Worm (Caenorhabditis elegans): ENCODE measurements around the gene F41H10.2.
A peak's percentile ranks its signal among the peaks of the same experiment; 100 is the strongest.

F41H10.2 gene

ce11 chrIV:5385020-5385419, 3.6 kb downstream of the F41H10.2 start, which contains the start of gene F41H10.12:
Gene F41H10.12, plus strand, starts transcription at chrIV:5385320.
- TF ChIP-seq ekl-4 (GFP tag; IDR thresholded peaks at IDR 0.05) (no peak), tbx-9 (tag; optimal IDR thresholded peaks at IDR 0.05; ENCODE audit: borderline replicate concordance) (no peak), nfya-1 (tag; optimal IDR thresholded peaks at IDR 0.05; ENCODE audit: borderline replicate concordance, insufficient read depth) (no peak), ZK185.1 (tag; optimal IDR thresholded peaks at IDR 0.05; ENCODE audit: poor library complexity, severe bottlenecking) (no peak), atf-7 (tag; optimal IDR thresholded peaks at IDR 0.05) (no peak), tlf-1 (GFP tag; optimal IDR thresholded peaks at IDR 0.05) (no peak), T07F8.4 (tag; optimal IDR thresholded peaks at IDR 0.05) (no peak), K11D2.4 (GFP tag; IDR thresholded peaks at IDR 0.05) (no peak), Y56A3A.18 (GFP tag; IDR thresholded peaks at IDR 0.05) (no peak), ccch-3 (GFP tag; optimal IDR thresholded peaks at IDR 0.05) (no peak), hlh-26 (GFP tag; conservative IDR thresholded peaks at IDR 0.05) (no peak), ztf-6 (GFP tag; IDR thresholded peaks at IDR 0.05) (no peak), lin-54 (GFP tag; optimal IDR thresholded peaks at IDR 0.05) (no peak)

ce11 chrIV:5388477-5389065, 7.1 kb downstream of the F41H10.2 start, which contains the start of gene elo-6:
Gene elo-6, minus strand, starts transcription at chrIV:5388559.
- TF ChIP-seq gei-17 (GFP tag; optimal IDR thresholded peaks at IDR 0.05) (no peak), atf-7 (tag; optimal IDR thresholded peaks at IDR 0.05) (peak; percentile 55), let-526 (GFP tag; IDR thresholded peaks at IDR 0.05) (no peak), ztf-18 (tag; optimal IDR thresholded peaks at IDR 0.05) (peak; percentile 47), lin-54 (GFP tag; optimal IDR thresholded peaks at IDR 0.05) (no peak), bed-2 (GFP tag; IDR thresholded peaks at IDR 0.05) (no peak), rcor-1 (GFP tag; IDR thresholded peaks at IDR 0.05) (no peak), him-1 (tag; optimal IDR thresholded peaks at IDR 0.05) (no peak), F39B2.1 (GFP tag; IDR thresholded peaks at IDR 0.05) (no peak), Y53G8AR.9 (GFP tag; conservative IDR thresholded peaks at IDR 0.05) (no peak), attf-5 (GFP tag; optimal IDR thresholded peaks at IDR 0.05) (peak; percentile 31), ama-1 (optimal IDR thresholded peaks at IDR 0.05) (no peak), ama-1 (GFP tag; optimal IDR thresholded peaks at IDR 0.05) (no peak), tbx-9 (tag; optimal IDR thresholded peaks at IDR 0.05; ENCODE audit: borderline replicate concordance) (no peak), snpc-4 (GFP tag; optimal IDR thresholded peaks at IDR 0.05) (no peak), snpc-4 (tag; optimal IDR thresholded peaks at IDR 0.05) (peak in 1 of 4 experiments; percentile 23), lag-1 (GFP tag; IDR thresholded peaks at IDR 0.05) (no peak), sptf-2 (GFP tag; optimal IDR thresholded peaks at IDR 0.05) (no peak), aptf-2 (GFP tag; conservative IDR thresholded peaks at IDR 0.05) (no peak), F37B4.10 (GFP tag; IDR thresholded peaks at IDR 0.05) (no peak), Y79H2A.3 (GFP tag; conservative IDR thresholded peaks at IDR 0.05) (no peak), cebp-1 (GFP tag; IDR thresholded peaks at IDR 0.05) (no peak), cebp-1 (tag; optimal IDR thresholded peaks at IDR 0.05) (peak; percentile 52), lin-35 (GFP tag; optimal IDR thresholded peaks at IDR 0.05) (no peak), attf-3 (GFP tag; conservative IDR thresholded peaks at IDR 0.05) (no peak), unc-62 (GFP tag; optimal IDR thresholded peaks at IDR 0.05) (no peak), mes-4 (tag; optimal IDR thresholded peaks at IDR 0.05) (no peak), ekl-4 (GFP tag; IDR thresholded peaks at IDR 0.05) (no peak), dox-1 (GFP tag; IDR thresholded peaks at IDR 0.05) (0 out of 2 replicates have a peak, but pooled peaks have one; percentile 34), madf-10 (tag; optimal IDR thresholded peaks at IDR 0.05) (peak; percentile 2), nhr-80 (tag; optimal IDR thresholded peaks at IDR 0.05) (peak; percentile 89), madf-6 (GFP tag; IDR thresholded peaks at IDR 0.05) (no peak)
